Fruit fly (Drosophila melanogaster): ENCODE data around the gene CG7772.

DNA sequence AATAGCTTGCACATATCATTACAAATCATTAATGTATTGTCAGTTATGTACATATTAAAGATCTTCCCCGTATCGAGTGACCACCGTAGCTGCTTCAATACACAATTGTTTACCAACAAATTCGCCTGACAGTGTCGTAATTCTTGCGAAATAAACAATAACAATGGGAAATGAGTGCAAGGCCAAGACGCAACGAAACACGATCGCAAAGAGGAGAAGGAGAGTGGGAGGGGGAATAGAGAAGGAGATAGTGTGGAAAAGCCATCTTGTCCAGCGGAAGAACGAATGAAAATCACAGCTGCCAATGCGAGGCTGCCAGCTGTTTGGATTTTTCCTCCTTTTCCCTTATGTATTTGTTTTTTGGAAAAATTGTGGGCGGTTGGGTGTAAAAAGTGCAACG lies 21.8 kb downstream of the CG7772 start:
- TF ChIP-seq CG8478 (optimal IDR thresholded peaks at IDR 0.05) (no peak), usp (GFP tag; optimal IDR thresholded peaks at IDR 0.05) (no peak), psq (optimal IDR thresholded peaks at IDR 0.05) (no peak), Dll (optimal IDR thresholded peaks at IDR 0.05) (no peak), pan (optimal IDR thresholded peaks at IDR 0.05) (no peak), EcR (GFP tag; optimal IDR thresholded peaks at IDR 0.05) (no peak)
